Worm (Caenorhabditis elegans): ENCODE data around the gene uev-2.
A peak's percentile ranks its signal among the peaks of the same experiment; 100 is the strongest.

uev-2 gene

ce11 chrIII:5591668-5592149 is 8.8 kb downstream of the uev-2 start, which contains the start of the genes ddx-15 and ucr-1 (continued):
- TF ChIP-seq ZK337.2 (GFP tag; IDR thresholded peaks at IDR 0.05) (no peak), daf-12 (tag; optimal IDR thresholded peaks at IDR 0.05) (no peak), lir-3 (tag; optimal IDR thresholded peaks at IDR 0.05) (no peak), dpl-1 (GFP tag; optimal IDR thresholded peaks at IDR 0.05) (peak; percentile 68), ztf-11 (tag; optimal IDR thresholded peaks at IDR 0.05) (no peak), sdz-12 (GFP tag; optimal IDR thresholded peaks at IDR 0.05) (no peak), zip-11 (GFP tag; IDR thresholded peaks at IDR 0.05) (no peak)

ce11 chrIII:5594350-5594749 is 11.4 kb downstream of the uev-2 start:
- no peak for TF ChIP-seq lim-7 (GFP tag; IDR thresholded peaks at IDR 0.05)
- TF ChIP-seq fos-1 (tag; optimal IDR thresholded peaks at IDR 0.05) = no peak
- peak; percentile 38 for TF ChIP-seq aha-1 (tag)
- TF ChIP-seq mxl-3 (GFP tag; optimal IDR thresholded peaks at IDR 0.05) = peak; percentile 43
- TF ChIP-seq ctbp-1 (GFP tag; IDR thresholded peaks at IDR 0.05) = no peak
- peak; percentile 80 for TF ChIP-seq ama-1 (optimal IDR thresholded peaks at IDR 0.05)
- TF ChIP-seq cey-2 (tag; optimal IDR thresholded peaks at IDR 0.05; ENCODE audit: borderline replicate concordance, insufficient read depth) = no peak
- peak in 1 of 2 experiments; percentile 37 for TF ChIP-seq lsy-2 (tag; optimal IDR thresholded peaks at IDR 0.05)
- no peak for TF ChIP-seq F44E2.7 (GFP tag; IDR thresholded peaks at IDR 0.05)
- TF ChIP-seq hmg-1.1 (GFP tag; IDR thresholded peaks at IDR 0.05) = peak; percentile 38; the same call in 1 of the 2 replicates
- peak; percentile 62 for TF ChIP-seq mes-2 (tag; optimal IDR thresholded peaks at IDR 0.05; ENCODE audit: poor library complexity, severe bottlenecking)
- no peak for TF ChIP-seq Y48G9A.11 (GFP tag; IDR thresholded peaks at IDR 0.05)
- TF ChIP-seq ZK337.2 (GFP tag; IDR thresholded peaks at IDR 0.05) = no peak
- TF ChIP-seq pha-4 (GFP tag; IDR thresholded peaks at IDR 0.05) = no peak
- TF ChIP-seq pha-4 (tag; optimal IDR thresholded peaks at IDR 0.05) = no peak
- TF ChIP-seq ceh-32 (tag; optimal IDR thresholded peaks at IDR 0.05; ENCODE audit: poor library complexity) = no peak
- TF ChIP-seq snpc-1.2 (GFP tag; IDR thresholded peaks at IDR 0.05) = no peak
- TF ChIP-seq jun-1 (tag; optimal IDR thresholded peaks at IDR 0.05) = no peak
- TF ChIP-seq ceh-82 (tag; optimal IDR thresholded peaks at IDR 0.05) = no peak
- TF ChIP-seq rbr-2 (tag; optimal IDR thresholded peaks at IDR 0.05) = no peak
- no peak for TF ChIP-seq F10B5.3 (tag; optimal IDR thresholded peaks at IDR 0.05)
- TF ChIP-seq ztf-11 (tag; optimal IDR thresholded peaks at IDR 0.05) = no peak
- TF ChIP-seq dmd-6 (GFP tag; IDR thresholded peaks at IDR 0.05) = no peak; the same call in 1 of the 2 replicates
- no peak for TF ChIP-seq unc-62 (GFP tag; optimal IDR thresholded peaks at IDR 0.05 in 1 of 2)
- TF ChIP-seq unc-62 (tag; optimal IDR thresholded peaks at IDR 0.05) = no peak
- no peak for TF ChIP-seq zag-1 (tag; optimal IDR thresholded peaks at IDR 0.05)
- no peak for TF ChIP-seq egl-43 (GFP tag; IDR thresholded peaks at IDR 0.05)
- TF ChIP-seq Y75B8A.6 (GFP tag; IDR thresholded peaks at IDR 0.05) = no peak
- no peak for TF ChIP-seq dmd-9 (GFP tag; IDR thresholded peaks at IDR 0.05)
- peak; percentile 32 for TF ChIP-seq lin-38 (GFP tag; IDR thresholded peaks at IDR 0.05)
- TF ChIP-seq zfp-3 (GFP tag; conservative IDR thresholded peaks at IDR 0.05) = no peak
- TF ChIP-seq madf-5 (GFP tag; IDR thresholded peaks at IDR 0.05) = no peak
- TF ChIP-seq skn-1 (tag; optimal IDR thresholded peaks at IDR 0.05) = no peak
- TF ChIP-seq F37D6.2 (tag; optimal IDR thresholded peaks at IDR 0.05) = no peak
- no peak for TF ChIP-seq zip-11 (GFP tag; IDR thresholded peaks at IDR 0.05)
- TF ChIP-seq mdl-1 (tag; optimal IDR thresholded peaks at IDR 0.05) = peak in 1 of 2 experiments; percentile 22
- TF ChIP-seq lir-3 (tag; optimal IDR thresholded peaks at IDR 0.05) = no peak
- TF ChIP-seq set-16 (GFP tag; IDR thresholded peaks at IDR 0.05) = no peak
- TF ChIP-seq attf-4 (tag; optimal IDR thresholded peaks at IDR 0.05) = no peak
- no peak for TF ChIP-seq ceh-20 (GFP tag; IDR thresholded peaks at IDR 0.05)
- no peak for TF ChIP-seq spr-3 (GFP tag; optimal IDR thresholded peaks at IDR 0.05)
- no peak for TF ChIP-seq lin-29 (GFP tag; IDR thresholded peaks at IDR 0.05)
- no peak for TF ChIP-seq mdt-29 (GFP tag; IDR thresholded peaks at IDR 0.05)
- no peak for TF ChIP-seq hif-1 (tag; optimal IDR thresholded peaks at IDR 0.05)
- no peak for TF ChIP-seq mxl-2 (GFP tag; conservative IDR thresholded peaks at IDR 0.05)
- TF ChIP-seq F49E8.2 (tag; optimal IDR thresholded peaks at IDR 0.05; ENCODE audit: borderline replicate concordance) = no peak
